Fruit fly (Drosophila melanogaster): ENCODE data around the gene CG12375.
A peak's percentile ranks its signal among the peaks of the same experiment; 100 is the strongest.

Gene CG12375

dm6 chr2L:8170600-8171182 lies 44.0 kb upstream of the CG12375 start (continued):
- no peak for TF ChIP-seq CG15269 (tag; optimal IDR thresholded peaks at IDR 0.05)
- no peak for TF ChIP-seq zfh1 (GFP tag; IDR thresholded peaks at IDR 0.05)
- no peak for TF ChIP-seq CG7745 (tag; optimal IDR thresholded peaks at IDR 0.05)
- no peak for TF ChIP-seq CG4424 (GFP tag; optimal IDR thresholded peaks at IDR 0.05)
- TF ChIP-seq cg (GFP tag; optimal IDR thresholded peaks at IDR 0.05) = peak; percentile 36
- TF ChIP-seq BEAF-32 (GFP tag; optimal IDR thresholded peaks at IDR 0.05) = no peak
- peak; percentile 30 for TF ChIP-seq mirr (GFP tag; optimal IDR thresholded peaks at IDR 0.05)
- no peak for TF ChIP-seq pfk (GFP tag; optimal IDR thresholded peaks at IDR 0.05)
- TF ChIP-seq grn (GFP tag; optimal IDR thresholded peaks at IDR 0.05) = no peak
- no peak for TF ChIP-seq croc (GFP tag; conservative IDR thresholded peaks at IDR 0.05)
- 0 out of 4 replicates have a peak, but pooled peaks have one; percentile 26 for TF ChIP-seq chinmo (GFP tag; IDR thresholded peaks at IDR 0.05; ENCODE audit: partially characterized antibody)
- TF ChIP-seq otp (GFP tag; IDR thresholded peaks at IDR 0.05) = no peak
- no peak for TF ChIP-seq CG7786 (GFP tag; optimal IDR thresholded peaks at IDR 0.05)
- no peak for TF ChIP-seq ttk (GFP tag; IDR thresholded peaks at IDR 0.05)
- peak; percentile 37 for TF ChIP-seq CG12769 (tag; optimal IDR thresholded peaks at IDR 0.05)
- no peak for TF ChIP-seq CG6854 (GFP tag; optimal IDR thresholded peaks at IDR 0.05)
- no peak for TF ChIP-seq CG34422 (GFP tag; IDR thresholded peaks at IDR 0.05)
- TF ChIP-seq sqz (GFP tag; optimal IDR thresholded peaks at IDR 0.05) = no peak
- no peak for TF ChIP-seq shn (GFP tag; optimal IDR thresholded peaks at IDR 0.05)
- TF ChIP-seq ab (GFP tag; optimal IDR thresholded peaks at IDR 0.05) = no peak
- no peak for TF ChIP-seq sr (GFP tag; IDR thresholded peaks at IDR 0.05)
- TF ChIP-seq CG32532 (GFP tag; IDR thresholded peaks at IDR 0.05) = peak; percentile 43; the same call in 1 of the 2 replicates
- TF ChIP-seq MTF-1 (GFP tag; optimal IDR thresholded peaks at IDR 0.05; ENCODE audit: borderline replicate concordance) = no peak
- TF ChIP-seq prd (optimal IDR thresholded peaks at IDR 0.05) = no peak
- TF ChIP-seq prd (GFP tag; IDR thresholded peaks at IDR 0.05) = no peak
- TF ChIP-seq Sry-β (GFP tag; optimal IDR thresholded peaks at IDR 0.05) = no peak
- no peak for TF ChIP-seq CG32767 (GFP tag; IDR thresholded peaks at IDR 0.05)
- no peak for TF ChIP-seq en (GFP tag; optimal IDR thresholded peaks at IDR 0.05)
- no peak for TF ChIP-seq CG1603 (tag; optimal IDR thresholded peaks at IDR 0.05)
- no peak for TF ChIP-seq tio (GFP tag; optimal IDR thresholded peaks at IDR 0.05)
- no peak for TF ChIP-seq Aef1 (GFP tag; IDR thresholded peaks at IDR 0.05)
- TF ChIP-seq CG14965 (GFP tag; optimal IDR thresholded peaks at IDR 0.05; ENCODE audit: borderline replicate concordance) = no peak
- TF ChIP-seq vnd (GFP tag; IDR thresholded peaks at IDR 0.05; ENCODE audit: partially characterized antibody) = no peak
- TF ChIP-seq pita (GFP tag; optimal IDR thresholded peaks at IDR 0.05) = no peak

- TF ChIP-seq NfI (GFP tag; optimal IDR thresholded peaks at IDR 0.05) = no peak
- TF ChIP-seq CG2199 (GFP tag; IDR thresholded peaks at IDR 0.05) = no peak
- no peak for TF ChIP-seq CG11456 (GFP tag; IDR thresholded peaks at IDR 0.05)
- TF ChIP-seq CG13624 (GFP tag; optimal IDR thresholded peaks at IDR 0.05) = no peak
- TF ChIP-seq CG6654 (GFP tag; optimal IDR thresholded peaks at IDR 0.05) = no peak
- no peak for TF ChIP-seq CG5180 (GFP tag; optimal IDR thresholded peaks at IDR 0.05)
- TF ChIP-seq fru (optimal IDR thresholded peaks at IDR 0.05) = no peak
- TF ChIP-seq Dbx (GFP tag; IDR thresholded peaks at IDR 0.05) = no peak
- no peak for TF ChIP-seq CG1792 (GFP tag; optimal IDR thresholded peaks at IDR 0.05)
- TF ChIP-seq sna (GFP tag; IDR thresholded peaks at IDR 0.05; ENCODE audit: partially characterized antibody) = no peak
- no peak for TF ChIP-seq tio (GFP tag; optimal IDR thresholded peaks at IDR 0.05)
- TF ChIP-seq Scr (GFP tag; IDR thresholded peaks at IDR 0.05; ENCODE audit: partially characterized antibody) = no peak
These were observed 41.4 kb upstream of the CG12375 start for dm6 chr2L:8168075-8168474.
